Fruit fly (Drosophila melanogaster) whole organism, embryonic: ENCODE measurements around the gene CG17249.

ENCODE experiments used
- CG10267 ChIP-seq: fragments of 200-800 bp; sonication (Bioruptor generic); optimal IDR thresholded peaks from 2 replicates; lab custom pipeline; 2018; ENCODE audit warnings: missing biosample characterization, mild to moderate bottlenecking, missing genetic modification characterization, moderate library complexity
- CG14667 ChIP-seq: fragments of 200-800 bp; sonication (Bioruptor generic); IDR thresholded peaks from 2 replicates; pipeline ENCODE4 v1.3.6; 2022; ENCODE audit warnings: missing biosample characterization, missing genetic modification characterization
- CG15269 ChIP-seq: fragments of 200-800 bp; sonication (Bioruptor generic); optimal IDR thresholded peaks from 2 replicates; lab custom pipeline; 2018; ENCODE audit warnings: missing biosample characterization, mild to moderate bottlenecking, missing genetic modification characterization, moderate library complexity
- CG16779 ChIP-seq: fragments of 200-800 bp; sonication (Bioruptor generic); IDR thresholded peaks from 2 replicates; pipeline ENCODE4 v1.3.6; 2022; ENCODE audit warnings: missing biosample characterization, missing genetic modification characterization
- CG16815 ChIP-seq: fragments of 200-800 bp; sonication (Bioruptor generic); optimal IDR thresholded peaks from 3 replicates; lab custom pipeline; 2017; ENCODE audit warnings: missing biosample characterization, mild to moderate bottlenecking, missing genetic modification characterization
- CG18764 ChIP-seq: fragments of 200-800 bp; sonication (Bioruptor generic); optimal IDR thresholded peaks from 3 replicates; lab custom pipeline; 2016; ENCODE audit warnings: missing biosample characterization, missing genetic modification characterization
- CG32772 ChIP-seq: fragments of 200-800 bp; sonication (Bioruptor generic); IDR thresholded peaks from 2 replicates; pipeline ENCODE4 v1.3.6; 2022; ENCODE audit warnings: missing biosample characterization, missing genetic modification characterization
- CG33557 ChIP-seq: fragments of 200-800 bp; sonication (Bioruptor generic); optimal IDR thresholded peaks from 2 replicates; lab custom pipeline; 2019; ENCODE audit warnings: missing biosample characterization, mild to moderate bottlenecking, missing genetic modification characterization, moderate library complexity
- CG34224 ChIP-seq: fragments of 200-800 bp; sonication (Bioruptor generic); IDR thresholded peaks from 3 replicates; pipeline ENCODE4 v1.3.6; 2022; ENCODE audit warnings: missing biosample characterization, missing genetic modification characterization; ENCODE audit not compliant: partially characterized antibody
- CG42726 ChIP-seq: fragments of 200-800 bp; sonication (Bioruptor generic); IDR thresholded peaks from 2 replicates; pipeline ENCODE4 v1.3.6; 2022; ENCODE audit warnings: missing biosample characterization, missing genetic modification characterization; ENCODE audit not compliant: partially characterized antibody
- CG4328 ChIP-seq: fragments of 200-800 bp; sonication (Bioruptor generic); optimal IDR thresholded peaks from 3 replicates; lab custom pipeline; 2017; ENCODE audit warnings: missing biosample characterization, missing genetic modification reagents, missing genetic modification characterization
- CG5245 ChIP-seq: fragments of 200-800 bp; sonication (Bioruptor generic); optimal IDR thresholded peaks from 3 replicates; lab custom pipeline; 2016; ENCODE audit warnings: missing biosample characterization, missing genetic modification characterization
- CG6254 ChIP-seq: fragments of 200-800 bp; sonication (Bioruptor generic); optimal IDR thresholded peaks from 3 replicates; lab custom pipeline; 2017; ENCODE audit warnings: mild to moderate bottlenecking, missing biosample characterization, missing genetic modification reagents, missing genetic modification characterization
- CG6654 ChIP-seq: fragments of 200-800 bp; sonication (Bioruptor generic); optimal IDR thresholded peaks from 2 replicates; lab custom pipeline; 2017; ENCODE audit warnings: missing biosample characterization, mild to moderate bottlenecking, missing genetic modification characterization
- CG6689 ChIP-seq: fragments of 200-800 bp; sonication (Bioruptor generic); IDR thresholded peaks from 2 replicates; pipeline ENCODE4 v1.3.6; 2022; ENCODE audit warnings: missing biosample characterization, missing genetic modification characterization
- CG6765 ChIP-seq: fragments of 200-800 bp; sonication (Bioruptor generic); optimal IDR thresholded peaks from 3 replicates; lab custom pipeline; 2017; ENCODE audit warnings: missing biosample characterization, mild to moderate bottlenecking, missing genetic modification characterization
- CG6813 ChIP-seq: fragments of 200-800 bp; sonication (Bioruptor generic); optimal IDR thresholded peaks from 2 replicates; lab custom pipeline; 2017; ENCODE audit warnings: missing biosample characterization, missing genetic modification characterization, mild to moderate bottlenecking, moderate library complexity, missing genetic modification reagents
- CG7839 ChIP-seq: fragments of 200-800 bp; sonication (Bioruptor generic); optimal IDR thresholded peaks from 3 replicates; lab custom pipeline; 2018; ENCODE audit warnings: missing biosample characterization, mild to moderate bottlenecking, missing genetic modification characterization, moderate library complexity
- CG9727 ChIP-seq: fragments of 200-800 bp; sonication (Bioruptor generic); optimal IDR thresholded peaks from 3 replicates; lab custom pipeline; 2017; ENCODE audit warnings: missing biosample characterization, mild to moderate bottlenecking, missing genetic modification characterization
- D ChIP-seq, 2 experiments: fragments of 200-800 bp in 1 of 2; fragments of >200 bp in 1 of 2; sonication (Bioruptor generic) in 1 of 2; optimal IDR thresholded peaks; 2 replicates in 1 of 2; 3 replicates in 1 of 2; lab custom pipeline; 2017; ENCODE audit warnings: mild to moderate bottlenecking in 1 of 2, missing biosample characterization in 1 of 2, missing genetic modification characterization in 1 of 2, missing genetic modification reagents in 1 of 2
- Deaf1 ChIP-seq: fragments of 200-800 bp; optimal IDR thresholded peaks from 3 replicates; lab custom pipeline; 2019; ENCODE audit warnings: missing biosample characterization, mild to moderate bottlenecking, missing genetic modification characterization, moderate library complexity
- Dip3 ChIP-seq: fragments of 200-800 bp; sonication (Bioruptor generic); optimal IDR thresholded peaks from 3 replicates; lab custom pipeline; 2016; ENCODE audit warnings: missing biosample characterization, missing genetic modification characterization
- Gsc ChIP-seq: fragments of 200-800 bp; sonication (Bioruptor generic); IDR thresholded peaks from 2 replicates; pipeline ENCODE4 v1.3.6; 2022; ENCODE audit warnings: missing biosample characterization, missing genetic modification characterization
- HLH3B ChIP-seq: fragments of 200-800 bp; sonication (Bioruptor generic); IDR thresholded peaks from 2 replicates; pipeline ENCODE4 v1.3.6; 2022; ENCODE audit warnings: missing biosample characterization, missing genetic modification characterization
- Hsf ChIP-seq: fragments of 200-800 bp; sonication (Bioruptor generic); optimal IDR thresholded peaks from 3 replicates; lab custom pipeline; 2016; ENCODE audit warnings: missing biosample characterization, missing genetic modification characterization
- Max ChIP-seq: fragments of 200-800 bp; sonication (Bioruptor generic); optimal IDR thresholded peaks from 2 replicates; lab custom pipeline; 2016; ENCODE audit warnings: missing biosample characterization, mild to moderate bottlenecking, missing genetic modification characterization
- Ptx1 ChIP-seq: fragments of 200-800 bp; sonication (Bioruptor generic); IDR thresholded peaks from 2 replicates; pipeline ENCODE4 v1.3.6; 2022; ENCODE audit warnings: missing biosample characterization, missing genetic modification characterization
- Sox102F ChIP-seq: fragments of 200-800 bp; sonication (Bioruptor generic); optimal IDR thresholded peaks from 2 replicates; lab custom pipeline; 2018; ENCODE audit warnings: missing biosample characterization, mild to moderate bottlenecking, missing genetic modification characterization, moderate library complexity
- Sry-β ChIP-seq: fragments of 200-800 bp; sonication (Bioruptor generic); optimal IDR thresholded peaks from 2 replicates; lab custom pipeline; 2018; ENCODE audit warnings: missing biosample characterization, mild to moderate bottlenecking, missing genetic modification characterization, moderate library complexity
- Sry-δ ChIP-seq: fragments of 200-800 bp; sonication (Bioruptor generic); optimal IDR thresholded peaks from 2 replicates; lab custom pipeline; 2016; ENCODE audit warnings: missing biosample characterization, missing genetic modification characterization
- TFAM ChIP-seq: fragments of 200-800 bp; sonication (Bioruptor generic); optimal IDR thresholded peaks from 2 replicates; lab custom pipeline; 2017; ENCODE audit warnings: missing biosample characterization, missing genetic modification characterization, inconsistent platforms
- Xbp1 ChIP-seq: fragments of 200-800 bp; sonication (Bioruptor generic); optimal IDR thresholded peaks from 3 replicates; lab custom pipeline; 2016; ENCODE audit warnings: missing biosample characterization, mild to moderate bottlenecking, missing genetic modification characterization
- crol ChIP-seq: fragments of 200-800 bp; sonication (Bioruptor generic); IDR thresholded peaks from 2 replicates; pipeline ENCODE4 v1.3.6; 2022; ENCODE audit warnings: missing biosample characterization, missing genetic modification characterization
- dysf ChIP-seq: fragments of 200-800 bp; sonication (Bioruptor generic); IDR thresholded peaks from 3 replicates; pipeline ENCODE4 v1.3.6; 2022; ENCODE audit warnings: missing biosample characterization, missing genetic modification characterization
- fru ChIP-seq: fragments of >200 bp; optimal IDR thresholded peaks from 2 replicates; lab custom pipeline; 2017
- gce ChIP-seq: fragments of 200-800 bp; sonication (Bioruptor generic); IDR thresholded peaks from 3 replicates; pipeline ENCODE4 v1.3.6; 2022; ENCODE audit warnings: missing biosample characterization, missing genetic modification characterization
- gt ChIP-seq: fragments of 200-800 bp; sonication (Bioruptor generic); IDR thresholded peaks from 2 replicates; pipeline ENCODE4 v1.3.6; 2022; ENCODE audit warnings: missing biosample characterization, missing genetic modification characterization
- kay ChIP-seq: fragments of 200-800 bp; sonication (Bioruptor generic); optimal IDR thresholded peaks from 2 replicates; lab custom pipeline; 2016; ENCODE audit warnings: missing biosample characterization, missing genetic modification characterization
- nmo ChIP-seq: fragments of 200-800 bp; sonication (Bioruptor generic); optimal IDR thresholded peaks from 2 replicates; lab custom pipeline; 2018; ENCODE audit warnings: missing biosample characterization, mild to moderate bottlenecking, missing genetic modification characterization, moderate library complexity
- prd ChIP-seq, 3 experiments: fragments of >200 bp in 2 of 3; fragments of 200-800 bp in 1 of 3; sonication (Bioruptor generic) in 1 of 3; optimal IDR thresholded peaks in 2 of 3; IDR thresholded peaks in 1 of 3; 2 replicates in 2 of 3; 3 replicates in 1 of 3; pipeline versions ENCODE4 v1.3.6 to Lab custom; 2017 to 2022; ENCODE audit warnings: missing biosample characterization in 1 of 3, missing genetic modification characterization in 1 of 3
- sc ChIP-seq, 3 experiments: fragments of >200 bp in 2 of 3; fragments of 200-800 bp in 1 of 3; sonication (Bioruptor generic) in 1 of 3; optimal IDR thresholded peaks; 2 replicates in 2 of 3; 3 replicates in 1 of 3; lab custom pipeline; 2017; ENCODE audit warnings: mild to moderate bottlenecking in 1 of 3, missing biosample characterization in 1 of 3, missing genetic modification characterization in 1 of 3, missing genetic modification reagents in 1 of 3
- sisA ChIP-seq: fragments of 200-800 bp; sonication (Bioruptor generic); IDR thresholded peaks from 2 replicates; pipeline ENCODE4 v1.3.6; 2022; ENCODE audit warnings: missing biosample characterization, missing genetic modification characterization
- so ChIP-seq: fragments of 200-800 bp; sonication (Bioruptor generic); IDR thresholded peaks from 3 replicates; pipeline ENCODE4 v1.3.6; 2022; ENCODE audit warnings: missing biosample characterization, missing genetic modification characterization
- sr ChIP-seq: fragments of 200-800 bp; sonication (Bioruptor generic); IDR thresholded peaks from 3 replicates; pipeline ENCODE4 v1.3.6; 2022; ENCODE audit warnings: missing biosample characterization, missing genetic modification characterization
- ttk ChIP-seq: fragments of 200-800 bp; sonication (Bioruptor generic); IDR thresholded peaks from 2 replicates; pipeline ENCODE4 v2.1.2; 2022; ENCODE audit warnings: missing biosample characterization, missing genetic modification characterization

Gene CG17249

DNA sequence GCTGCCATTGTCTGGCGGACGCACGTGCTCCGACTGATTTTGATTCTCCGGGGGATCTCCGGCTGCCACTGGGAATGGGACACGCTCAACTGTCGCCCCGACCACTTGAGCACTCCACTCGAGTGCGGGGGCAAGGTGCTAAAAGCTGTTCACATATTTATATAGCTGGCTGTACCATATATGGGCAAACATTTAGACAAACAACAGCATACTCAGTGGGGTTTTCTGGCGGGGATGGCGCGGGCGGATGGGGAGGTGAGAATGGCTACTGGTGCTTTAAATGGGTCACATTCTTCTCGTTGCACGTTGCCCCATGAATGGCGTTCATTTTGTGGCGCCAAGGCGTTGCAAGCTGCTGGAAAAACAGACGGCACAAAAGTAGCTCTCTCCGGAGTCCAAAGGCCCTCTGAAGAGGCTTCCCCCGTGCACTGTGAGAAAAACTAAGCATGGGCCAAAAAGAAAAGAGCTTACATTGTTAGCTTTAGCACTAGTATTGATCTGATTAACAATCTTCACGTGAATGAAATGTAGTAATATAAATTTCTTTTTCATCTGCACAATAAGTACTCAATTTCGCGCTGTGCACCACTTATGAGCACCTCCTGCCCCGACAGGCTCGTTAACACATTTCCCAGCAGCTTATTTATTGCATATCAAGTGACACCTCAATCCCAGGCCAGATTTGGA, 43.6 kb upstream of the CG17249 start (continued):
- TF ChIP-seq Sry-β (GFP tag; lab: Kevin White, UChicago) = no peak
- TF ChIP-seq CG42726 = no peak
- TF ChIP-seq Sox102F (GFP tag; lab: Kevin White, UChicago) = peak; percentile 12
- TF ChIP-seq Dip3 (GFP tag; lab: Kevin White, UChicago) = no peak
- peak; percentile 11 for TF ChIP-seq CG16815 (GFP tag; lab: Kevin White, UChicago)
- peak; percentile 52; the same call in 1 of the 2 replicates for TF ChIP-seq CG32772 (GFP tag; lab: Robert Waterston, UW)
- peak; percentile 71 for TF ChIP-seq sisA (GFP tag; lab: Robert Waterston, UW)
- TF ChIP-seq fru (lab: Kevin White, UChicago) = no peak
- no peak for TF ChIP-seq CG34224 (GFP tag; lab: Robert Waterston, UW)
- no peak for TF ChIP-seq D (optimal IDR thresholded peaks at IDR 0.05; lab: Kevin White, UChicago)
- peak; percentile 50 for TF ChIP-seq D (GFP tag; optimal IDR thresholded peaks at IDR 0.05; lab: Kevin White, UChicago)
- TF ChIP-seq CG33557 (GFP tag; lab: Kevin White, UChicago) = peak; percentile 9
- TF ChIP-seq sc (optimal IDR thresholded peaks at IDR 0.05; lab: Kevin White, UChicago) = no peak
- TF ChIP-seq sc (GFP tag; optimal IDR thresholded peaks at IDR 0.05; lab: Kevin White, UChicago) = peak; percentile 46
- TF ChIP-seq prd (optimal IDR thresholded peaks at IDR 0.05; lab: Kevin White, UChicago) = no peak
- peak; percentile 65; the same call in 2 of the 3 replicates for TF ChIP-seq prd (GFP tag; IDR thresholded peaks at IDR 0.05; lab: Robert Waterston, UW)
- TF ChIP-seq kay (GFP tag; lab: Kevin White, UChicago) = peak; percentile 9
- peak; percentile 15; the same call in 1 of the 2 replicates for TF ChIP-seq Gsc (GFP tag; lab: Robert Waterston, UW)
- peak; percentile 57 for TF ChIP-seq CG6813
- TF ChIP-seq CG18764 = no peak
- TF ChIP-seq Hsf (GFP tag; lab: Kevin White, UChicago) = no peak
- TF ChIP-seq TFAM (GFP tag; lab: Kevin White, UChicago) = no peak
- no peak for TF ChIP-seq sr (GFP tag; lab: Robert Waterston, UW)
- peak; percentile 63; the same call in 1 of the 3 replicates for TF ChIP-seq so (GFP tag; lab: Robert Waterston, UW)
- peak; percentile 30; the same call in 1 of the 2 replicates for TF ChIP-seq CG6689 (GFP tag; lab: Robert Waterston, UW)
- TF ChIP-seq CG6765 = peak; percentile 6
- TF ChIP-seq CG10267 (tag; lab: Kevin White, UChicago) = peak; percentile 27
- TF ChIP-seq CG15269 = no peak
- TF ChIP-seq HLH3B (GFP tag; lab: Robert Waterston, UW) = peak; percentile 18; the same call in 1 of the 2 replicates
- TF ChIP-seq CG5245 (GFP tag; lab: Kevin White, UChicago) = peak; percentile 22
- peak; percentile 29 for TF ChIP-seq CG9727 (GFP tag; lab: Kevin White, UChicago)
- peak; percentile 27 for TF ChIP-seq CG6654 (GFP tag; lab: Kevin White, UChicago)
- TF ChIP-seq CG6254 = peak; percentile 37
- peak; percentile 20 for TF ChIP-seq Xbp1 (GFP tag; lab: Kevin White, UChicago)
- TF ChIP-seq crol (GFP tag; lab: Robert Waterston, UW) = peak; percentile 44
- no peak; the same call in 2 of the 3 replicates for TF ChIP-seq gce (GFP tag; lab: Robert Waterston, UW)
- TF ChIP-seq Ptx1 (GFP tag; lab: Robert Waterston, UW) = peak; percentile 29
- peak; percentile 42 for TF ChIP-seq CG4328 (GFP tag; lab: Kevin White, UChicago)
- no peak for TF ChIP-seq Max (GFP tag; lab: Kevin White, UChicago)
- TF ChIP-seq gt (GFP tag; lab: Robert Waterston, UW) = peak; percentile 30; the same call in 1 of the 2 replicates
- peak; percentile 40 for TF ChIP-seq nmo (GFP tag; lab: Kevin White, UChicago)
- peak; percentile 60 for TF ChIP-seq CG7839 (tag; lab: Kevin White, UChicago)
- no peak for TF ChIP-seq Sry-δ (GFP tag; lab: Kevin White, UChicago)
- peak; percentile 56; the same call in 1 of the 2 replicates for TF ChIP-seq ttk (GFP tag; lab: Robert Waterston, UW)
- no peak for TF ChIP-seq CG16779 (GFP tag; lab: Robert Waterston, UW)
- TF ChIP-seq CG14667 (GFP tag; lab: Robert Waterston, UW) = peak; percentile 9; the same call in 1 of the 2 replicates
- TF ChIP-seq dysf (GFP tag; lab: Robert Waterston, UW) = peak; percentile 39; the same call in 1 of the 3 replicates
- no peak for TF ChIP-seq Deaf1 (tag; lab: Kevin White, UChicago)
